Fruit fly (Drosophila melanogaster): ENCODE data around the gene Trxr1.

DNA sequence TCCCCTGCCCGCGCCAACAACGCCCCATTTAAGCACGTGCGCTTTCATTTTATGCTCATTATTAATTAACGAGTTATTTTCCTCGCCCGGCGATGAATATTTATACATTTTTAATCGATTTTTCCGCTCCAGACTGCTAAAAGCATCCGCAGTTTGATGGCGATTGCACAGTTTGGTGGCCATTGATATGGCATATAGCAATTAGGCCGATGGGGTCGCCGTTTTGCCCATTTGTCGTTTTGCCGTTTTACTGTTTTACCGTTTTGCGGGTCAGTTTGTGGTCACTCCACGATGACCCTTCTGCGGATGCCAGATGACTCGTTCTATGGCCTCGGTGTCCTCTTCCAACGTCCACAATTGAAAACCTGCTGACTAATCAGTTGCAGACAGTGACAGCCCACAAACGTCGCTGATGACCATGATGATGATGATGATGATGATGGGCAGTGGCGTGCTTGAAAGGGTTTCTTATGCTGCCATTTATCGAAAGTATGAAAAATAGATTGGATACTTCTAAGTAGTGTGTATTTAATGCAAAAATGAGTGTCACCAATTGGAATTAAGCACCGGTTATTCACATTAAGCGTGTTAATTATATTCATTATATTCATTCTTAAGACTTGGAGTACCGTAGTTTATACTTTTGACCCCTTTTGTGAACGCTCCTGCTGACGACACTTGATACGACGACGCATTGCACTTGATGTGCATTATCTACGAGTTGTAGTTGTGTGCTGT lies 30.4 kb upstream of the Trxr1 start:
- TF ChIP-seq topi (GFP tag; optimal IDR thresholded peaks at IDR 0.05): no peak
- no peak for TF ChIP-seq Sox102F (GFP tag; optimal IDR thresholded peaks at IDR 0.05)
- TF ChIP-seq ss (GFP tag; optimal IDR thresholded peaks at IDR 0.05): peak; percentile 58 to 65
- TF ChIP-seq CG11902 (GFP tag; optimal IDR thresholded peaks at IDR 0.05): no peak
- no peak for TF ChIP-seq Met (GFP tag; optimal IDR thresholded peaks at IDR 0.05)
- peak; percentile 72 for TF ChIP-seq fd59A (GFP tag; optimal IDR thresholded peaks at IDR 0.05)
- peak; percentile 50 for TF ChIP-seq CG4318 (GFP tag; optimal IDR thresholded peaks at IDR 0.05)
- TF ChIP-seq CG7368 (GFP tag; optimal IDR thresholded peaks at IDR 0.05): no peak
- peak; percentile 6 for TF ChIP-seq svp (GFP tag)
- peak; percentile 67 for TF ChIP-seq CG6163 (GFP tag; IDR thresholded peaks at IDR 0.05)
